Fruit fly (Drosophila melanogaster) whole organism, prepupa: ENCODE results near the gene Phb1.

Experiments
- Blimp-1 ChIP-seq: fragments of 200-800 bp; sonication (Bioruptor generic); optimal IDR thresholded peaks from 3 replicates; lab custom pipeline; 2017; ENCODE audit warnings: missing biosample characterization, missing genetic modification characterization, mild to moderate bottlenecking, moderate library complexity, missing genetic modification reagents
- CG11902 ChIP-seq: fragments of 200-800 bp; sonication (Bioruptor generic); optimal IDR thresholded peaks from 3 replicates; lab custom pipeline; 2016; ENCODE audit warnings: missing biosample characterization, missing genetic modification characterization
- CG15336 ChIP-seq: fragments of 200-800 bp; sonication (Bioruptor generic); IDR thresholded peaks from 2 replicates; pipeline ENCODE4 v1.3.6; 2022; ENCODE audit warnings: missing biosample characterization, missing genetic modification characterization
- CG1621 ChIP-seq: fragments of 200-800 bp; sonication (Bioruptor generic); optimal IDR thresholded peaks from 3 replicates; lab custom pipeline; 2018; ENCODE audit warnings: missing biosample characterization, mild to moderate bottlenecking, missing genetic modification characterization
- CG3032 ChIP-seq: fragments of 200-800 bp; optimal IDR thresholded peaks from 2 replicates; lab custom pipeline; 2019; ENCODE audit warnings: missing biosample characterization, mild to moderate bottlenecking, missing genetic modification characterization, moderate library complexity
- CG32006 ChIP-seq: fragments of 200-800 bp; sonication (Bioruptor generic); optimal IDR thresholded peaks from 3 replicates; lab custom pipeline; 2017; ENCODE audit warnings: missing biosample characterization, mild to moderate bottlenecking, missing genetic modification characterization
- CG3919 ChIP-seq: fragments of 200-800 bp; sonication (Bioruptor generic); optimal IDR thresholded peaks from 3 replicates; lab custom pipeline; 2016; ENCODE audit warnings: missing biosample characterization, missing genetic modification characterization
- CG4318 ChIP-seq: fragments of 200-800 bp; sonication (Bioruptor generic); optimal IDR thresholded peaks from 3 replicates; lab custom pipeline; 2017; ENCODE audit warnings: missing biosample characterization, mild to moderate bottlenecking, missing genetic modification characterization
- CG6163 ChIP-seq: fragments of 200-800 bp; sonication (Bioruptor generic); IDR thresholded peaks from 3 replicates; pipeline ENCODE4 v1.3.6; 2022; ENCODE audit warnings: missing biosample characterization, missing genetic modification characterization
- CG6276 ChIP-seq: fragments of 200-800 bp; sonication (Bioruptor generic); optimal IDR thresholded peaks from 2 replicates; lab custom pipeline; 2017; ENCODE audit warnings: missing biosample characterization, mild to moderate bottlenecking, missing genetic modification characterization
- CG6792 ChIP-seq: fragments of 200-800 bp; sonication (Bioruptor generic); optimal IDR thresholded peaks from 3 replicates; lab custom pipeline; 2016; ENCODE audit warnings: missing biosample characterization, missing genetic modification characterization
- CG6808 ChIP-seq: fragments of 200-800 bp; sonication (Bioruptor generic); optimal IDR thresholded peaks from 3 replicates; lab custom pipeline; 2017; ENCODE audit warnings: missing biosample characterization, missing genetic modification characterization, mild to moderate bottlenecking, moderate library complexity, missing genetic modification reagents
- CG6854 ChIP-seq: fragments of 200-800 bp; sonication (Bioruptor generic); optimal IDR thresholded peaks from 2 replicates; lab custom pipeline; 2017; ENCODE audit warnings: missing biosample characterization, mild to moderate bottlenecking, missing genetic modification characterization
- CG7368 ChIP-seq: fragments of 200-800 bp; sonication (Bioruptor generic); optimal IDR thresholded peaks from 3 replicates; lab custom pipeline; 2016; ENCODE audit warnings: missing biosample characterization, missing genetic modification characterization
- CG8119 ChIP-seq: fragments of 200-800 bp; sonication (Bioruptor generic); IDR thresholded peaks from 3 replicates; pipeline ENCODE4 v1.3.6; 2022; ENCODE audit warnings: missing biosample characterization, missing genetic modification characterization
- CG8319 ChIP-seq: fragments of 200-800 bp; sonication (Bioruptor generic); optimal IDR thresholded peaks from 3 replicates; lab custom pipeline; 2016; ENCODE audit warnings: missing biosample characterization, missing genetic modification characterization
- CG8632 ChIP-seq: fragments of 200-800 bp; sonication (Bioruptor generic); optimal IDR thresholded peaks from 3 replicates; lab custom pipeline; 2016; ENCODE audit warnings: missing biosample characterization, missing genetic modification characterization
- CG9139 ChIP-seq: fragments of 200-800 bp; sonication (Bioruptor generic); optimal IDR thresholded peaks from 3 replicates; lab custom pipeline; 2017; ENCODE audit warnings: missing biosample characterization, mild to moderate bottlenecking, missing genetic modification characterization
- Eip78C ChIP-seq: fragments of 200-800 bp; sonication (Bioruptor generic); peaks from one replicate; lab custom pipeline; 2016; ENCODE audit warnings: missing biosample characterization, missing genetic modification characterization
- Eip93F ChIP-seq: fragments of 200-800 bp; sonication (Bioruptor generic); optimal IDR thresholded peaks from 2 replicates; lab custom pipeline; 2016; ENCODE audit warnings: missing biosample characterization, mild to moderate bottlenecking, missing genetic modification characterization
- Ets21C ChIP-seq: fragments of 200-800 bp; sonication (Bioruptor generic); optimal IDR thresholded peaks from 3 replicates; lab custom pipeline; 2016; ENCODE audit warnings: missing biosample characterization, missing genetic modification characterization
- Ets96B ChIP-seq: fragments of 200-800 bp; optimal IDR thresholded peaks from 2 replicates; lab custom pipeline; 2019; ENCODE audit warnings: missing biosample characterization, mild to moderate bottlenecking, missing genetic modification characterization, moderate library complexity
- Hr39 ChIP-seq: fragments of 200-800 bp; sonication (Bioruptor generic); optimal IDR thresholded peaks from 2 replicates; lab custom pipeline; 2016; ENCODE audit warnings: missing biosample characterization, missing genetic modification characterization
- Hr4 ChIP-seq: fragments of 200-800 bp; sonication (Bioruptor generic); optimal IDR thresholded peaks from 3 replicates; lab custom pipeline; 2016; ENCODE audit warnings: missing biosample characterization, missing genetic modification characterization
- Met ChIP-seq: fragments of 200-800 bp; sonication (Bioruptor generic); optimal IDR thresholded peaks from 3 replicates; lab custom pipeline; 2016; ENCODE audit warnings: missing biosample characterization, missing genetic modification characterization
- Sox102F ChIP-seq: fragments of 200-800 bp; sonication (Bioruptor generic); optimal IDR thresholded peaks from 2 replicates; lab custom pipeline; 2016; ENCODE audit warnings: missing biosample characterization, mild to moderate bottlenecking, missing genetic modification characterization
- Sox14 ChIP-seq: fragments of 200-800 bp; sonication (Bioruptor generic); optimal IDR thresholded peaks from 3 replicates; lab custom pipeline; 2016; ENCODE audit warnings: missing biosample characterization, missing genetic modification characterization
- Sox15 ChIP-seq: fragments of 200-800 bp; sonication (Bioruptor generic); optimal IDR thresholded peaks from 3 replicates; lab custom pipeline; 2016; ENCODE audit warnings: missing biosample characterization, missing genetic modification characterization
- achi ChIP-seq: fragments of 200-800 bp; sonication (Bioruptor generic); optimal IDR thresholded peaks from 3 replicates; lab custom pipeline; 2016; ENCODE audit warnings: missing biosample characterization, missing genetic modification characterization
- cyc ChIP-seq: fragments of 200-800 bp; sonication (Bioruptor generic); optimal IDR thresholded peaks from 3 replicates; lab custom pipeline; 2016; ENCODE audit warnings: missing biosample characterization, missing genetic modification characterization
- dsx ChIP-seq: fragments of 200-800 bp; optimal IDR thresholded peaks from 3 replicates; lab custom pipeline; 2019; ENCODE audit warnings: missing biosample characterization, mild to moderate bottlenecking, missing genetic modification characterization, moderate library complexity; ENCODE audit not compliant: poor library complexity, severe bottlenecking
- eg ChIP-seq: fragments of 200-800 bp; sonication (Bioruptor generic); IDR thresholded peaks from 3 replicates; pipeline ENCODE4 v1.3.6; 2022; ENCODE audit warnings: missing biosample characterization, missing genetic modification characterization
- lz ChIP-seq: fragments of 200-800 bp; sonication (Bioruptor generic); optimal IDR thresholded peaks from 3 replicates; lab custom pipeline; 2016; ENCODE audit warnings: missing biosample characterization, missing genetic modification characterization
- net ChIP-seq: fragments of 200-800 bp; sonication (Bioruptor generic); optimal IDR thresholded peaks from 3 replicates; lab custom pipeline; 2016; ENCODE audit warnings: missing biosample characterization, missing genetic modification characterization
- pdm3 ChIP-seq: fragments of 200-800 bp; sonication (Bioruptor generic); optimal IDR thresholded peaks from 3 replicates; lab custom pipeline; 2016; ENCODE audit warnings: missing biosample characterization, missing genetic modification characterization
- salr ChIP-seq, 2 experiments: fragments of 200-800 bp; sonication (Bioruptor generic); optimal IDR thresholded peaks; 3 replicates each; lab custom pipeline; 2016 to 2018; ENCODE audit warnings: missing biosample characterization in 2 of 2, missing genetic modification characterization in 2 of 2, mild to moderate bottlenecking in 1 of 2
- spab ChIP-seq: fragments of 200-800 bp; sonication (Bioruptor generic); optimal IDR thresholded peaks from 2 replicates; lab custom pipeline; 2017; ENCODE audit warnings: missing biosample characterization, mild to moderate bottlenecking, missing genetic modification characterization, missing genetic modification reagents
- ss ChIP-seq, 2 experiments: fragments of 200-800 bp; sonication (Bioruptor generic); optimal IDR thresholded peaks; 2 replicates in 1 of 2; 3 replicates in 1 of 2; lab custom pipeline; 2017 to 2018; ENCODE audit warnings: mild to moderate bottlenecking in 2 of 2, missing biosample characterization in 2 of 2, missing genetic modification characterization in 2 of 2, moderate library complexity in 1 of 2
- svp ChIP-seq: fragments of 200-800 bp; sonication (Bioruptor generic); peaks from one replicate; lab custom pipeline; 2016; ENCODE audit warnings: missing biosample characterization, missing genetic modification characterization
- topi ChIP-seq: fragments of 200-800 bp; sonication (Bioruptor generic); optimal IDR thresholded peaks from 3 replicates; lab custom pipeline; 2016; ENCODE audit warnings: missing biosample characterization, missing genetic modification characterization
- vri ChIP-seq: fragments of 200-800 bp; sonication (Bioruptor generic); optimal IDR thresholded peaks from 3 replicates; lab custom pipeline; 2016; ENCODE audit warnings: missing biosample characterization, mild to moderate bottlenecking, missing genetic modification characterization

Gene Phb1

DNA sequence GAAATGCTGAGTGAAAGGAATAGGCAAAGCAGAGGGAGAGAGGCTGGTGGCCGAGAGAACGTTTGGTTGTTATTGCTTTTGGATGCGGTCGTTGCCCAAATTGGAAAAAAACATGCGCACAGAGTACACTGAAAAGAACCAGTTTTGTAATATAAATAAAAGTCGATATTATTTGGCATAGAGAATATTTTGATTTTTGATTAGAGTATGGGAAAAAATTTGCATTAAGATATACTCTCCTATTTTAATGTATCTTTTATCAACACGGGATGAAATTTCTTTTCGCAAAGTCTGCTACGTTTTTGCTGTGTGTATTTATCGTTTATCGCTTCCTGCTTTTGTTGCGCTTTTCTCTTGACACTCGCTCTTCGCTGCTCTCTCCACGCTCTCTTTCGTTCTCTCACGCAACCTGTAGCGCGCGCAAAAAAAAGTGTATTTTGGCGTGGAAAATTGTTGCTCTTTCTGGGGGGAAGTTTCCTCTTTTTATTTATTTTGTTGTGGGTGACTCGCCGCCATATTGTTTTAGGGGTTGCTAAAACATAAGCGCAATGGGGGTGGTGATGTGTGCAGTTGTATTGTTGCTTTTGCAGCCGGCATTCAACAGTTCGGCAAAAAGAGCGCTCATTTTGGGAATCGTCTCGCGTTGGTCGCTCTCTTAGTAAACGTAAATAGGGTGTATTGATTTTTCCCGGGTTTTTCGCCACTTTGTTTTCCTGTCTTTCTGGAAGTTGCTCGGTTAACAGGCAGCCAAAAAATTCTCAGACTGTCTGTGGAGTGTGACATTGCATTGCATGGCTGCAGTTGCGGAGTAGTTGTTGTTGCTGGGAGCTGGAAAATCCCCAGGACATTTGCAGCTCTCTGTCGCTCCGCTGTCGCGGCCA is 41.5 kb upstream of the Phb1 start (continued):
- peak; percentile 94 for TF ChIP-seq CG6792 (GFP tag; lab: Kevin White, UChicago)
- peak; percentile 98 for TF ChIP-seq Eip78C
- peak; percentile 96 for TF ChIP-seq Ets21C (GFP tag; lab: Kevin White, UChicago)
- peak; percentile 98 for TF ChIP-seq svp (GFP tag; lab: Kevin White, UChicago)
- peak; percentile 97 for TF ChIP-seq Met
- TF ChIP-seq Sox14 (GFP tag; lab: Kevin White, UChicago) = peak; percentile 96
- TF ChIP-seq CG6854 (GFP tag; lab: Kevin White, UChicago) = peak; percentile 89
- TF ChIP-seq topi (GFP tag; lab: Kevin White, UChicago) = peak; percentile 96
- peak; percentile 90 for TF ChIP-seq CG3032 (tag; lab: Kevin White, UChicago)
- TF ChIP-seq CG4318 (GFP tag; lab: Kevin White, UChicago) = peak; percentile 95
- TF ChIP-seq CG7368 = peak; percentile 95
- peak; percentile 98 for TF ChIP-seq eg (GFP tag; lab: Robert Waterston, UW)
- TF ChIP-seq CG8632 = peak; percentile 92
- peak; percentile 97 for TF ChIP-seq CG3919 (GFP tag; lab: Kevin White, UChicago)
- peak; percentile 92 for TF ChIP-seq CG8319 (GFP tag; lab: Kevin White, UChicago)
- peak; percentile 89 for TF ChIP-seq vri (GFP tag; lab: Kevin White, UChicago)
- peak; percentile 87 for TF ChIP-seq spab (GFP tag; lab: Kevin White, UChicago)
- peak; percentile 97 for TF ChIP-seq achi (GFP tag; lab: Kevin White, UChicago)
- peak; percentile 99 for TF ChIP-seq CG15336 (GFP tag; lab: Robert Waterston, UW)
- TF ChIP-seq CG9139 (GFP tag; lab: Kevin White, UChicago) = peak; percentile 74
- TF ChIP-seq Hr4 (GFP tag; lab: Kevin White, UChicago) = peak; percentile 99
- TF ChIP-seq Blimp-1 = peak; percentile 76
- TF ChIP-seq CG6276 = peak; percentile 98
- peak; percentile 93 for TF ChIP-seq Hr39 (GFP tag; lab: Kevin White, UChicago)
- peak; percentile 94 for TF ChIP-seq pdm3
- peak; percentile 87 for TF ChIP-seq CG6808
- TF ChIP-seq CG1621 (tag; lab: Kevin White, UChicago) = peak; percentile 83
- peak; percentile 78 to 87 for TF ChIP-seq ss (GFP tag; optimal IDR thresholded peaks at IDR 0.05; lab: Kevin White, UChicago)
- TF ChIP-seq CG6163 (GFP tag; lab: Robert Waterston, UW) = peak; percentile 97
- TF ChIP-seq Sox15 (GFP tag; lab: Kevin White, UChicago) = peak; percentile 89
- peak; percentile 99 for TF ChIP-seq CG8119
- TF ChIP-seq salr (GFP tag; optimal IDR thresholded peaks at IDR 0.05; lab: Kevin White, UChicago) = peak; percentile 66 to 95
- peak; percentile 83 for TF ChIP-seq CG11902 (GFP tag; lab: Kevin White, UChicago)
- peak; percentile 85 for TF ChIP-seq dsx
- TF ChIP-seq Ets96B (tag; lab: Kevin White, UChicago) = peak; percentile 92
- peak; percentile 95 for TF ChIP-seq Sox102F
- peak; percentile 85 for TF ChIP-seq Eip93F (GFP tag; lab: Kevin White, UChicago)
- peak; percentile 97 for TF ChIP-seq net (GFP tag; lab: Kevin White, UChicago)
- TF ChIP-seq CG32006 (GFP tag; lab: Kevin White, UChicago) = peak; percentile 98
- TF ChIP-seq cyc (GFP tag; lab: Kevin White, UChicago) = peak; percentile 94
- TF ChIP-seq lz (GFP tag; lab: Kevin White, UChicago) = peak; percentile 95
